Fruit fly (Drosophila melanogaster) whole organism, embryonic: ENCODE data around the gene CG3097.

Source experiments
- CG11398 ChIP-seq: fragments of 200-800 bp; sonication (Bioruptor generic); optimal IDR thresholded peaks from 2 replicates; lab custom pipeline; 2016; ENCODE audit warnings: missing biosample characterization, missing genetic modification characterization
- CG12299 ChIP-seq: fragments of 200-800 bp; sonication (Bioruptor generic); optimal IDR thresholded peaks from 2 replicates; lab custom pipeline; 2018; ENCODE audit warnings: missing biosample characterization, mild to moderate bottlenecking, missing genetic modification characterization
- CG2202 ChIP-seq: fragments of 200-800 bp; sonication (Bioruptor generic); optimal IDR thresholded peaks from 2 replicates; lab custom pipeline; 2018; ENCODE audit warnings: missing biosample characterization, mild to moderate bottlenecking, missing genetic modification characterization
- CG4282 ChIP-seq: fragments of 200-800 bp; sonication (Bioruptor generic); optimal IDR thresholded peaks from 2 replicates; lab custom pipeline; 2016; ENCODE audit warnings: missing biosample characterization, missing genetic modification characterization
- CG4617 ChIP-seq: fragments of 200-800 bp; sonication (Bioruptor generic); optimal IDR thresholded peaks from 3 replicates; lab custom pipeline; 2016; ENCODE audit warnings: missing biosample characterization, missing genetic modification characterization, borderline replicate concordance
- CG6791 ChIP-seq: fragments of 200-800 bp; sonication (Bioruptor generic); IDR thresholded peaks from 3 replicates; pipeline ENCODE4 v1.3.6; 2022; ENCODE audit warnings: missing biosample characterization, missing genetic modification characterization; ENCODE audit not compliant: partially characterized antibody
- CG7963 ChIP-seq: fragments of 200-800 bp; sonication (Bioruptor generic); IDR thresholded peaks from 3 replicates; pipeline ENCODE4 v1.3.6; 2022; ENCODE audit warnings: missing biosample characterization, missing genetic modification characterization; ENCODE audit not compliant: partially characterized antibody
- CG8478 ChIP-seq: fragments of >200 bp; optimal IDR thresholded peaks from 2 replicates; lab custom pipeline; 2018
- grau ChIP-seq: fragments of 200-800 bp; optimal IDR thresholded peaks from 3 replicates; lab custom pipeline; 2019; ENCODE audit warnings: missing biosample characterization, mild to moderate bottlenecking, missing genetic modification characterization, moderate library complexity
- ham ChIP-seq: fragments of 200-800 bp; sonication (Bioruptor generic); IDR thresholded peaks from 2 replicates; pipeline ENCODE4 v1.3.6; 2022; ENCODE audit warnings: missing biosample characterization, missing genetic modification characterization
- ind ChIP-seq: fragments of 200-800 bp; sonication (Bioruptor generic); optimal IDR thresholded peaks from 3 replicates; lab custom pipeline; 2016; ENCODE audit warnings: missing biosample characterization, missing genetic modification characterization
- kah ChIP-seq: fragments of 200-800 bp; sonication (Bioruptor generic); optimal IDR thresholded peaks from 2 replicates; lab custom pipeline; 2018; ENCODE audit warnings: missing biosample characterization, mild to moderate bottlenecking, missing genetic modification characterization
- stwl ChIP-seq: fragments of 200-800 bp; sonication (Bioruptor generic); optimal IDR thresholded peaks from 3 replicates; lab custom pipeline; 2018; ENCODE audit warnings: missing biosample characterization, mild to moderate bottlenecking, missing genetic modification characterization, moderate library complexity

dm6 chrX:5817191-5817590 is 46.6 kb upstream of the CG3097 start:
- TF ChIP-seq ind (GFP tag; lab: Kevin White, UChicago) = no peak
- TF ChIP-seq grau (tag; lab: Kevin White, UChicago) = no peak
- no peak for TF ChIP-seq ham (GFP tag; lab: Robert Waterston, UW)
- TF ChIP-seq CG4282 (GFP tag; lab: Kevin White, UChicago) = no peak
- TF ChIP-seq CG8478 = no peak
- TF ChIP-seq CG12299 = no peak
- no peak for TF ChIP-seq CG11398
- TF ChIP-seq CG6791 = no peak
- no peak for TF ChIP-seq CG2202 (tag; lab: Kevin White, UChicago)
- TF ChIP-seq CG7963 (GFP tag; lab: Robert Waterston, UW) = no peak
- no peak for TF ChIP-seq kah
- TF ChIP-seq stwl (tag; lab: Kevin White, UChicago) = no peak
- TF ChIP-seq CG4617 (GFP tag; lab: Kevin White, UChicago) = no peak
